Fruit fly (Drosophila melanogaster): Measurements from ENCODE around the gene CG6891.

Gene CG6891

dm6 chrX:18813049-18813448 lies 38.0 kb downstream of the CG6891 start, which contains the start of gene CG42450:
TSS of gene CG42450 (plus strand) at chrX:18813297.
- TF ChIP-seq dl (GFP tag; optimal IDR thresholded peaks at IDR 0.05; ENCODE audit: insufficient read depth in 1 of 2, partially characterized antibody in 2 of 2) (no peak), rgr (GFP tag; optimal IDR thresholded peaks at IDR 0.05) (no peak), Hnf4 (GFP tag; optimal IDR thresholded peaks at IDR 0.05) (no peak), lola (GFP tag; optimal IDR thresholded peaks at IDR 0.05) (no peak), N (GFP tag; optimal IDR thresholded peaks at IDR 0.05) (no peak), woc (GFP tag; optimal IDR thresholded peaks at IDR 0.05) (no peak), h (GFP tag; optimal IDR thresholded peaks at IDR 0.05) (no peak), usp (GFP tag; optimal IDR thresholded peaks at IDR 0.05) (no peak), Vsx2 (GFP tag; optimal IDR thresholded peaks at IDR 0.05; ENCODE audit: partially characterized antibody) (no peak), Hr78 (GFP tag; optimal IDR thresholded peaks at IDR 0.05) (no peak), brk (GFP tag; optimal IDR thresholded peaks at IDR 0.05) (no peak), tai (GFP tag; optimal IDR thresholded peaks at IDR 0.05) (no peak), Myc (optimal IDR thresholded peaks at IDR 0.05) (no peak)

dm6 chrX:18814373-18814772 lies 39.3 kb downstream of the CG6891 start:
- TF ChIP-seq sage (GFP tag; optimal IDR thresholded peaks at IDR 0.05) (no peak), Dfd (GFP tag; optimal IDR thresholded peaks at IDR 0.05) (peak; percentile 75)

dm6 chrX:18814944-18815343 lies 39.9 kb downstream of the CG6891 start:
- TF ChIP-seq Hnf4 (GFP tag; optimal IDR thresholded peaks at IDR 0.05) (no peak), sage (GFP tag; optimal IDR thresholded peaks at IDR 0.05) (no peak), foxo (GFP tag; optimal IDR thresholded peaks at IDR 0.05) (no peak), tai (GFP tag; optimal IDR thresholded peaks at IDR 0.05) (no peak), dl (GFP tag; optimal IDR thresholded peaks at IDR 0.05; ENCODE audit: insufficient read depth in 1 of 2, partially characterized antibody in 2 of 2) (no peak), ey (GFP tag; optimal IDR thresholded peaks at IDR 0.05) (no peak), h (GFP tag; optimal IDR thresholded peaks at IDR 0.05) (no peak), Hr78 (GFP tag; optimal IDR thresholded peaks at IDR 0.05) (no peak), woc (GFP tag; optimal IDR thresholded peaks at IDR 0.05) (no peak), br (GFP tag; optimal IDR thresholded peaks at IDR 0.05) (no peak), Dfd (GFP tag; optimal IDR thresholded peaks at IDR 0.05) (no peak), Hr83 (GFP tag; optimal IDR thresholded peaks at IDR 0.05; ENCODE audit: poor library complexity, severe bottlenecking) (no peak), Rel (GFP tag; optimal IDR thresholded peaks at IDR 0.05) (no peak), Rel (tag; optimal IDR thresholded peaks at IDR 0.05) (no peak), brk (GFP tag; optimal IDR thresholded peaks at IDR 0.05) (no peak), lola (GFP tag; optimal IDR thresholded peaks at IDR 0.05) (no peak), CG32264 (GFP tag; optimal IDR thresholded peaks at IDR 0.05) (no peak), sv (GFP tag; optimal IDR thresholded peaks at IDR 0.05) (no peak), dmrt93B (GFP tag; optimal IDR thresholded peaks at IDR 0.05) (no peak), Dif (GFP tag; optimal IDR thresholded peaks at IDR 0.05; ENCODE audit: partially characterized antibody) (no peak)

- TF ChIP-seq HLH106 (tag; optimal IDR thresholded peaks at IDR 0.05) (no peak), N (GFP tag; optimal IDR thresholded peaks at IDR 0.05) (no peak), pan (optimal IDR thresholded peaks at IDR 0.05) (no peak), usp (GFP tag; optimal IDR thresholded peaks at IDR 0.05) (no peak), h (GFP tag; optimal IDR thresholded peaks at IDR 0.05) (no peak), tai (GFP tag; optimal IDR thresholded peaks at IDR 0.05) (no peak), rgr (GFP tag; optimal IDR thresholded peaks at IDR 0.05) (no peak), Rel (GFP tag; optimal IDR thresholded peaks at IDR 0.05) (no peak), Rel (tag; optimal IDR thresholded peaks at IDR 0.05) (no peak), Mio (GFP tag; optimal IDR thresholded peaks at IDR 0.05) (no peak), fru (GFP tag; optimal IDR thresholded peaks at IDR 0.05) (no peak), psq (GFP tag; optimal IDR thresholded peaks at IDR 0.05) (no peak), dsf (GFP tag; optimal IDR thresholded peaks at IDR 0.05; ENCODE audit: borderline replicate concordance) (no peak), CG9705 (GFP tag; optimal IDR thresholded peaks at IDR 0.05) (no peak), brk (GFP tag; optimal IDR thresholded peaks at IDR 0.05) (no peak), Hr78 (GFP tag; optimal IDR thresholded peaks at IDR 0.05) (no peak), GATAd (GFP tag; optimal IDR thresholded peaks at IDR 0.05) (no peak), CG32264 (GFP tag; optimal IDR thresholded peaks at IDR 0.05) (no peak), Hr83 (GFP tag; optimal IDR thresholded peaks at IDR 0.05; ENCODE audit: poor library complexity, severe bottlenecking) (no peak), Sp1 (GFP tag; optimal IDR thresholded peaks at IDR 0.05) (no peak)
These were observed 55.4 kb downstream of the CG6891 start, which contains the start of gene CG7101 for dm6 chrX:18830396-18830795. TSS of gene CG7101 (plus strand) at chrX:18830591.

Measured in whole organism, wandering third instar larva.